Worm (Caenorhabditis elegans) whole organism, L4/young adult: Measurements from ENCODE around the gene sqv-4.

Experiments used
- W03F9.2 ChIP-seq: fragments of 150-350 bp; optimal IDR thresholded peaks from 2 replicates; lab custom pipeline; 2014; ENCODE audit warnings: missing biosample characterization, missing genetic modification characterization
- dao-5 ChIP-seq: sonication (generic microtip); optimal IDR thresholded peaks from 2 replicates; lab custom pipeline; 2016; ENCODE audit warnings: missing genotype, missing genetic modification characterization, moderate library complexity, missing compliant biosample characterization
- him-1 ChIP-seq: sonication (generic microtip); optimal IDR thresholded peaks from 2 replicates; lab custom pipeline; 2016; ENCODE audit warnings: missing genotype, missing genetic modification reagents, missing genetic modification characterization, missing compliant biosample characterization

Gene sqv-4

ce11 chrV:10681117-10681959, 20.1 kb upstream of the sqv-4 start:
- TF ChIP-seq W03F9.2 (tag; lab: Kevin White, UChicago), result no peak
- no peak for TF ChIP-seq him-1 (tag; lab: Kevin White, UChicago)
- TF ChIP-seq dao-5 (tag; lab: Kevin White, UChicago), result no peak

- TF ChIP-seq W03F9.2 (tag; lab: Kevin White, UChicago) (no peak), him-1 (tag; lab: Kevin White, UChicago) (no peak), dao-5 (tag; lab: Kevin White, UChicago) (no peak)
Measured at ce11 chrV:10679990-10680602, 18.8 kb upstream of the sqv-4 start.

- no peak for TF ChIP-seq him-1 (tag; lab: Kevin White, UChicago)
- no peak for TF ChIP-seq dao-5 (tag; lab: Kevin White, UChicago)
- TF ChIP-seq W03F9.2 (tag; lab: Kevin White, UChicago), result no peak
Measured at ce11 chrV:10679080-10679479, 17.8 kb upstream of the sqv-4 start.

- no peak for TF ChIP-seq dao-5 (tag; lab: Kevin White, UChicago)
- TF ChIP-seq him-1 (tag; lab: Kevin White, UChicago), result peak; percentile 71
- TF ChIP-seq W03F9.2 (tag; lab: Kevin White, UChicago), result no peak
Measured at ce11 chrV:10677459-10677858, 16.2 kb upstream of the sqv-4 start.

- TF ChIP-seq W03F9.2 (tag; lab: Kevin White, UChicago), result no peak
- no peak for TF ChIP-seq dao-5 (tag; lab: Kevin White, UChicago)
- TF ChIP-seq him-1 (tag; lab: Kevin White, UChicago), result no peak
Measured at ce11 chrV:10675978-10676377, 14.7 kb upstream of the sqv-4 start.

- TF ChIP-seq W03F9.2 (tag; lab: Kevin White, UChicago) (no peak), him-1 (tag; lab: Kevin White, UChicago) (no peak), dao-5 (tag; lab: Kevin White, UChicago) (no peak)
Measured at ce11 chrV:10672601-10673000, 11.3 kb upstream of the sqv-4 start.

ce11 chrV:10671618-10672017, 10.4 kb upstream of the sqv-4 start, which contains the start of gene ceh-22:
ceh-22 (plus strand) TSS chrV:10671918.
- no peak for TF ChIP-seq him-1 (tag; lab: Kevin White, UChicago)
- no peak for TF ChIP-seq W03F9.2 (tag; lab: Kevin White, UChicago)
- no peak for TF ChIP-seq dao-5 (tag; lab: Kevin White, UChicago)

- TF ChIP-seq him-1 (tag; lab: Kevin White, UChicago), result no peak
- no peak for TF ChIP-seq dao-5 (tag; lab: Kevin White, UChicago)
- no peak for TF ChIP-seq W03F9.2 (tag; lab: Kevin White, UChicago)
Measured at ce11 chrV:10670817-10671216, 9.6 kb upstream of the sqv-4 start.

- TF ChIP-seq W03F9.2 (tag; lab: Kevin White, UChicago) (no peak), him-1 (tag; lab: Kevin White, UChicago) (no peak), dao-5 (tag; lab: Kevin White, UChicago) (no peak)
Measured at ce11 chrV:10667284-10667683, 6.0 kb upstream of the sqv-4 start, which contains the start of gene twk-12. twk-12 (plus strand) TSS chrV:10667584.

- TF ChIP-seq W03F9.2 (tag; lab: Kevin White, UChicago), result no peak
- no peak for TF ChIP-seq him-1 (tag; lab: Kevin White, UChicago)
- TF ChIP-seq dao-5 (tag; lab: Kevin White, UChicago), result no peak
Measured at ce11 chrV:10664271-10664670, 3.0 kb upstream of the sqv-4 start.

- TF ChIP-seq dao-5 (tag; lab: Kevin White, UChicago) (no peak), W03F9.2 (tag; lab: Kevin White, UChicago) (no peak), him-1 (tag; lab: Kevin White, UChicago) (no peak)
Measured at ce11 chrV:10662000-10662399, 733 bp upstream of the sqv-4 start.

- TF ChIP-seq W03F9.2 (tag; lab: Kevin White, UChicago) (no peak), dao-5 (tag; lab: Kevin White, UChicago) (no peak), him-1 (tag; lab: Kevin White, UChicago) (no peak)
Measured at ce11 chrV:10659343-10659742, 1.9 kb downstream of the sqv-4 start.

ce11 chrV:10657959-10658358, 3.3 kb downstream of the sqv-4 start, which contains the start of gene tut-2:
tut-2 (plus strand) TSS chrV:10658235.
- TF ChIP-seq W03F9.2 (tag; lab: Kevin White, UChicago) (no peak), dao-5 (tag; lab: Kevin White, UChicago) (no peak), him-1 (tag; lab: Kevin White, UChicago) (no peak)
